Fruit fly (Drosophila melanogaster): ENCODE measurements around the gene Brd8.
A peak's percentile ranks its signal among the peaks of the same experiment; 100 is the strongest.

dm6 chr3R:29266607-29267006, 43.3 kb downstream of the Brd8 start:
- no peak for TF ChIP-seq CG2129 (GFP tag; IDR thresholded peaks at IDR 0.05; ENCODE audit: partially characterized antibody)
- no peak for TF ChIP-seq CG1647 (GFP tag; optimal IDR thresholded peaks at IDR 0.05)
- TF ChIP-seq CG18619 (GFP tag; optimal IDR thresholded peaks at IDR 0.05): no peak
- no peak for TF ChIP-seq CG17612 (GFP tag; IDR thresholded peaks at IDR 0.05)
- no peak for TF ChIP-seq zfh2 (GFP tag; optimal IDR thresholded peaks at IDR 0.05)
- TF ChIP-seq HLH54F (GFP tag; optimal IDR thresholded peaks at IDR 0.05): no peak
- TF ChIP-seq tna (GFP tag; IDR thresholded peaks at IDR 0.05; ENCODE audit: partially characterized antibody): no peak
- TF ChIP-seq CG16863 (GFP tag; optimal IDR thresholded peaks at IDR 0.05): no peak
- TF ChIP-seq phol (tag; optimal IDR thresholded peaks at IDR 0.05): peak; percentile 29
- TF ChIP-seq NC2β (GFP tag; optimal IDR thresholded peaks at IDR 0.05): no peak
- peak; percentile 20 for TF ChIP-seq gem (tag; optimal IDR thresholded peaks at IDR 0.05)
- no peak for TF ChIP-seq Six4 (GFP tag; optimal IDR thresholded peaks at IDR 0.05)
